Worm (Caenorhabditis elegans): ENCODE data around the gene F32D8.4.

F32D8.4 gene

ce11 chrV:10940571-10940991 lies 47.2 kb upstream of the F32D8.4 start (continued):
- TF ChIP-seq rec-8 (tag; optimal IDR thresholded peaks at IDR 0.05), result no peak
- TF ChIP-seq egrh-3 (GFP tag; IDR thresholded peaks at IDR 0.05), result no peak
- TF ChIP-seq ama-1 (optimal IDR thresholded peaks at IDR 0.05), result peak; percentile 41
- no peak for TF ChIP-seq ama-1 (GFP tag; optimal IDR thresholded peaks at IDR 0.05)
- no peak for TF ChIP-seq xnd-1 (tag; optimal IDR thresholded peaks at IDR 0.05)
- TF ChIP-seq unc-62 (GFP tag; optimal IDR thresholded peaks at IDR 0.05), result peak; percentile 9
- no peak for TF ChIP-seq B0035.1 (tag; optimal IDR thresholded peaks at IDR 0.05)
- no peak for TF ChIP-seq nhr-27 (tag; optimal IDR thresholded peaks at IDR 0.05)
- peak; percentile 19 for TF ChIP-seq F23B12.7 (tag; optimal IDR thresholded peaks at IDR 0.05; ENCODE audit: insufficient read depth)
- TF ChIP-seq chd-7 (tag; optimal IDR thresholded peaks at IDR 0.05), result peak; percentile 72
- TF ChIP-seq mxl-1 (tag; optimal IDR thresholded peaks at IDR 0.05), result no peak
- no peak for TF ChIP-seq F33H1.4 (GFP tag; IDR thresholded peaks at IDR 0.05)

- TF ChIP-seq nhr-90 (tag; optimal IDR thresholded peaks at IDR 0.05) (no peak), sptf-2 (GFP tag; optimal IDR thresholded peaks at IDR 0.05) (no peak), mel-28 (tag; optimal IDR thresholded peaks at IDR 0.05; ENCODE audit: borderline replicate concordance) (no peak), hrde-1 (tag; optimal IDR thresholded peaks at IDR 0.05; ENCODE audit: borderline replicate concordance) (no peak), hlh-26 (GFP tag; conservative IDR thresholded peaks at IDR 0.05) (no peak), attf-6 (GFP tag; IDR thresholded peaks at IDR 0.05) (no peak), F57C9.4 (tag; optimal IDR thresholded peaks at IDR 0.05) (no peak), F55B11.4 (tag; optimal IDR thresholded peaks at IDR 0.05; ENCODE audit: borderline replicate concordance, insufficient read depth) (no peak), hmg-1.2 (GFP tag; IDR thresholded peaks at IDR 0.05) (no peak), Y56A3A.18 (GFP tag; IDR thresholded peaks at IDR 0.05) (no peak), lag-1 (GFP tag; IDR thresholded peaks at IDR 0.05) (no peak), nfyb-1 (GFP tag; IDR thresholded peaks at IDR 0.05) (no peak), Y67H2A.10 (GFP tag; conservative IDR thresholded peaks at IDR 0.05) (no peak), ceh-91 (GFP tag; IDR thresholded peaks at IDR 0.05) (no peak), ztf-18 (tag; optimal IDR thresholded peaks at IDR 0.05) (no peak), nhr-179 (tag; optimal IDR thresholded peaks at IDR 0.05) (no peak), dpff-1 (tag; optimal IDR thresholded peaks at IDR 0.05) (no peak), mes-4 (tag; optimal IDR thresholded peaks at IDR 0.05) (no peak), ceh-58 (GFP tag; IDR thresholded peaks at IDR 0.05) (no peak)
Observed at ce11 chrV:10939990-10940570, 46.7 kb upstream of the F32D8.4 start.

ce11 chrV:10938739-10939138 lies 45.4 kb upstream of the F32D8.4 start, which contains the start of gene F17C11.11:
Gene F17C11.11, minus strand, starts transcription at chrV:10938817.
- TF ChIP-seq chd-7 (tag; optimal IDR thresholded peaks at IDR 0.05), result peak; percentile 20
- TF ChIP-seq attf-3 (GFP tag; conservative IDR thresholded peaks at IDR 0.05), result no peak
- TF ChIP-seq Y53G8AR.9 (GFP tag; conservative IDR thresholded peaks at IDR 0.05), result no peak
- no peak for TF ChIP-seq attf-6 (GFP tag; IDR thresholded peaks at IDR 0.05)
- no peak for TF ChIP-seq sea-2 (GFP tag; IDR thresholded peaks at IDR 0.05)
- 0 out of 2 replicates have a peak, but pooled peaks have one; percentile 19 for TF ChIP-seq B0336.3 (GFP tag; IDR thresholded peaks at IDR 0.05)
- TF ChIP-seq nhr-27 (tag; optimal IDR thresholded peaks at IDR 0.05), result no peak
- TF ChIP-seq sptf-2 (GFP tag; optimal IDR thresholded peaks at IDR 0.05), result no peak
- TF ChIP-seq ZK185.1 (tag; optimal IDR thresholded peaks at IDR 0.05; ENCODE audit: poor library complexity, severe bottlenecking), result peak; percentile 22
- TF ChIP-seq nhr-80 (tag; optimal IDR thresholded peaks at IDR 0.05), result peak; percentile 80
- no peak for TF ChIP-seq mcd-1 (GFP tag; IDR thresholded peaks at IDR 0.05)
- TF ChIP-seq akir-1 (GFP tag; optimal IDR thresholded peaks at IDR 0.05), result no peak
- TF ChIP-seq cebp-1 (GFP tag; IDR thresholded peaks at IDR 0.05), result peak; percentile 95
- peak; percentile 99 for TF ChIP-seq cebp-1 (tag; optimal IDR thresholded peaks at IDR 0.05)
- no peak for TF ChIP-seq ceh-91 (GFP tag; IDR thresholded peaks at IDR 0.05)
- no peak for TF ChIP-seq madf-3 (GFP tag; IDR thresholded peaks at IDR 0.05)
- no peak for TF ChIP-seq fkh-3 (tag; optimal IDR thresholded peaks at IDR 0.05)
- no peak for TF ChIP-seq die-1 (tag; optimal IDR thresholded peaks at IDR 0.05)
- TF ChIP-seq Y56A3A.18 (GFP tag; IDR thresholded peaks at IDR 0.05), result no peak
- no peak for TF ChIP-seq hmg-20 (GFP tag; IDR thresholded peaks at IDR 0.05)
- TF ChIP-seq F37B4.10 (GFP tag; IDR thresholded peaks at IDR 0.05), result no peak
- no peak for TF ChIP-seq lsl-1 (GFP tag; optimal IDR thresholded peaks at IDR 0.05)

Measured in whole organism, young adult.